2 fruit fly cellular contexts compared by ENCODE assay signal in the genomic region with DNA sequence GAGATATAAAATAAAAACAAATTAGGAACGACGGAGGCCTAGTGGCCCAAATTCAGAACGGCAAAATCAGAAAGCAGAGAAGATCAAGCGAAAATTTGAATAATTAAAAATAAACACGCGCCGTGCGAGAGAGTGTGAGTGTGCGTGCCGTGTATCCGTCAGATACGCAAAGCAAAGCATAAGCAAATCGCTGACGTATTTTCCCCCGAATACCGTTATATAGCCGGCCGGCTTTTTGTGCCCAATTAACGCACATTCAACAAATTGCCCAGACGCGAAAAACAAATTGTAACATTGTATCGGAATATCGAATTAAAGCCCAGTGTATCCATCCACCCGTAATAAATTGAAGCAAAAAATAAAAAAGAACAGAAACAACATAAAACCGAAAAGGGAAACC.
TF ChIP-seq lines count a peak whose summit lies in the region.

No protein-coding gene starts in this region.

- TF ChIP-seq CTCF in whole organism, embryonic (GFP tag; optimal IDR thresholded peaks at IDR 0.05; lab: Kevin White, UChicago) = no peak

TF ChIP-seq in whole organism, adult, 20 proteins besides CTCF, POLR2A, EP300 and RAD21:
- no peak for TF ChIP-seq CG1620 (GFP tag; optimal IDR thresholded peaks at IDR 0.05; lab: Kevin White, UChicago)
- TF ChIP-seq CG5204 (GFP tag; optimal IDR thresholded peaks at IDR 0.05; lab: Kevin White, UChicago) = no peak
- no peak for TF ChIP-seq kay (GFP tag; lab: Kevin White, UChicago; ENCODE audit: borderline replicate concordance)
- no peak for TF ChIP-seq Clk (GFP tag; optimal IDR thresholded peaks at IDR 0.05; lab: Kevin White, UChicago)
- peak; percentile 76 for TF ChIP-seq tj (GFP tag; optimal IDR thresholded peaks at IDR 0.05; lab: Kevin White, UChicago)
- no peak for TF ChIP-seq Mnt (GFP tag; optimal IDR thresholded peaks at IDR 0.05; lab: Kevin White, UChicago)
- TF ChIP-seq ovo (GFP tag; optimal IDR thresholded peaks at IDR 0.05; lab: Kevin White, UChicago) = peak; percentile 66
- no peak for TF ChIP-seq toe (GFP tag; optimal IDR thresholded peaks at IDR 0.05; lab: Kevin White, UChicago)

TF ChIP-seq in whole organism, embryonic, 481 proteins besides CTCF, POLR2A, EP300 and RAD21:
- TF ChIP-seq CG14860 (GFP tag; IDR thresholded peaks at IDR 0.05; lab: Robert Waterston, UW; ENCODE audit: partially characterized antibody) (no peak), CG2199 (GFP tag; IDR thresholded peaks at IDR 0.05; lab: Robert Waterston, UW) (0 out of 3 replicates have a peak, but pooled peaks have one; percentile 27)
